Worm (Caenorhabditis elegans) whole organism, midembryonic: ENCODE results near the gene ins-14.

Experiments used
- T22C8.4 ChIP-seq: fragments of 200-800 bp; sonication (Bioruptor generic); IDR thresholded peaks from 2 replicates; pipeline ENCODE4 v1.3.6; 2022; ENCODE audit warnings: missing genetic modification characterization, missing compliant biosample characterization
- cog-1 ChIP-seq: sonication (generic microtip); optimal IDR thresholded peaks from 2 replicates; lab custom pipeline; 2016; ENCODE audit warnings: missing genetic modification characterization, missing compliant biosample characterization
- flt-1 ChIP-seq: fragments of 200-800 bp; sonication (Bioruptor generic); IDR thresholded peaks from 2 replicates; pipeline ENCODE4 v1.3.6; 2022; ENCODE audit warnings: missing genetic modification characterization, missing compliant biosample characterization
- klf-2 ChIP-seq: fragments of 200-800 bp; sonication (Bioruptor generic); conservative IDR thresholded peaks from 2 replicates; pipeline ENCODE4 v1.3.6; 2022; ENCODE audit warnings: missing genetic modification reagents, missing genetic modification characterization, missing compliant biosample characterization
- med-1 ChIP-seq: sonication (generic microtip); optimal IDR thresholded peaks from 2 replicates; lab custom pipeline; 2017; ENCODE audit warnings: missing genetic modification characterization, mild to moderate bottlenecking, missing compliant biosample characterization, antibody characterized with exemption, missing genetic modification reagents; ENCODE audit not compliant: insufficient read depth
- ref-1 ChIP-seq: fragments of 200-800 bp; sonication (Bioruptor generic); conservative IDR thresholded peaks from 2 replicates; pipeline ENCODE4 v1.3.6; 2022; ENCODE audit warnings: missing genetic modification reagents, missing genetic modification characterization, missing compliant biosample characterization
- tab-1 ChIP-seq: fragments of 200-800 bp; sonication (Bioruptor generic); IDR thresholded peaks from 2 replicates; pipeline ENCODE4 v1.3.6; 2022; ENCODE audit warnings: missing genetic modification characterization, missing compliant biosample characterization
- ztf-23 ChIP-seq: fragments of 200-800 bp; sonication (Bioruptor generic); IDR thresholded peaks from 2 replicates; pipeline ENCODE4 v1.3.6; 2022; ENCODE audit warnings: missing genetic modification reagents, missing genetic modification characterization, missing compliant biosample characterization
- ztf-29 ChIP-seq: fragments of 200-800 bp; sonication (Bioruptor generic); IDR thresholded peaks from 2 replicates; pipeline ENCODE4 v1.3.6; 2022; ENCODE audit warnings: missing genetic modification reagents, missing genetic modification characterization, missing compliant biosample characterization

Gene ins-14

DNA sequence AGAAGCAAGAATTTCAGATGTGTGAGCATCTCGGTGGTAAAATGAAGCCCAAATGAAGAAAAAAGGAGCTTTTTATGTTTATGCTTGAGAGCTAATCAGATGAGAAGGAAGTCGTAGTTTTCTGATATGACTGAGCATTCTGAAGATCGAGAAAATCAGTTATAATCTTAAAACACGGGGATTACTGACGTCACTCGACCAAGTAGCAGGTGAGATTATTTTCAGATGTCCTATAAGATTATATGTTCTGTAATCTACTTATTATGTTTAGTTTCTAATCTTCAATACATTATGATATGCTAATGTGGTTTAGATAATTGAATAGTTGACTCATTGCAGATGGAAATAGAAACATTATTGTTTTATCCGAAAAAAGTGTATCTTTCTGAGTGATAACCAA is at the start of gene ins-14:
Gene ins-14, minus strand, starts transcription at position 32 of the 400 bp plus-strand sequence.
- TF ChIP-seq tab-1 (GFP tag; lab: Robert Waterston, UW) (no peak), ztf-23 (GFP tag; lab: Robert Waterston, UW) (no peak), ref-1 (GFP tag; lab: Robert Waterston, UW) (no peak), med-1 (GFP tag; lab: Kevin White, UChicago) (no peak), ztf-29 (GFP tag; lab: Robert Waterston, UW) (no peak), cog-1 (no peak), T22C8.4 (GFP tag; lab: Robert Waterston, UW) (no peak), flt-1 (no peak), klf-2 (GFP tag; lab: Robert Waterston, UW) (no peak)

DNA sequence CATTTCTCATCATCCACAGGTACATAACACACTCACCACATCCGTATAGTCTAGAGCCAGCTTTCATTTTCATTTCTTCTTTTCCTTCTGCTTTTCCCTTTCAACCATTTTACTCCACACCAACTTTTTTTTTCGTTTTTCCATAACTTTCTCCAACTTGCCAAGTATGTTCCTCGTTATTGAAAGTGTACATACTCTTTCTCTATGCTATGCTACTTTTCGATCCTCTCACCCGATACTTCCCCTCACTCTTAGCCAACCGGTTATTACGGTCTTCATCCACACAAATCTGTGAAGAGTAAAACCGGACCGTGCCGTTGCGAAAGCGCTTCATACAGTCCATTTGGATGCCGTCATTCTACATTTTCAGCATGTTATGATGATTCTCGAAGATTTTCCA is 46.3 kb upstream of the ins-14 start, which contains the start of gene T13C2.2:
Gene T13C2.2, plus strand, starts transcription at position 301 of the 400 bp plus-strand sequence.
- TF ChIP-seq med-1 (GFP tag; lab: Kevin White, UChicago) (no peak), ztf-29 (GFP tag; lab: Robert Waterston, UW) (no peak), T22C8.4 (GFP tag; lab: Robert Waterston, UW) (no peak), tab-1 (GFP tag; lab: Robert Waterston, UW) (no peak), flt-1 (no peak), ref-1 (GFP tag; lab: Robert Waterston, UW) (no peak)

DNA sequence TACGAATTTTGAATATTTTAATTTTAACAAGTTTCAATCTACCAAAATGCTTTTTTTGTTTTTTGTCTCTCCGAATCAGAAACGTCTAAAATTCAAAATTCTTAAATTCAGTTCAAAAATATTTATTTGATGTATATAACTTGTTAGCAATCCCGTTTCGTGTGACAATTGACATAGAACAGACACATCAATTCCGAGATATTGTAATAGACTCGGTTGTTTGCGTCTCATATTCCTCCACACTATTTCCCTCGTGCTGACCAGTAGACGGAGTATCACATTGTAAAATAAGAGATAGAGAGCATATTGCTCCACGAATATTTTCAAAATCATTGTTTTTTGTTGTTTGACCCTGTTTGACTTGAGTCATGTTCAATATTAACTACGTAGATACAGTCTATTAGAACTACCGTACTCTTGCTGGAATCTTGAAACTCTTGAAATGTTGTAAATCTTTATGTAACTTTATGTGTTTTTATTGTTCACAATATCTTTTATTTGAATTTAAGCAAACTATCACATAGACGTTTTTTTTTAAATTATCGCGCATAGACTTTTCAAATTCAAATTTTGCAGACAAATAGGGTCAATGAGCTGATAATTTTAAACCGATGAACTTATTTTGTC is 43.2 kb upstream of the ins-14 start, which contains the start of gene T13C2.3:
Gene T13C2.3, plus strand, starts transcription at position 577 of the 627 bp plus-strand sequence.
- TF ChIP-seq med-1 (GFP tag; lab: Kevin White, UChicago) (no peak), ztf-23 (GFP tag; lab: Robert Waterston, UW) (no peak), flt-1 (no peak)

DNA sequence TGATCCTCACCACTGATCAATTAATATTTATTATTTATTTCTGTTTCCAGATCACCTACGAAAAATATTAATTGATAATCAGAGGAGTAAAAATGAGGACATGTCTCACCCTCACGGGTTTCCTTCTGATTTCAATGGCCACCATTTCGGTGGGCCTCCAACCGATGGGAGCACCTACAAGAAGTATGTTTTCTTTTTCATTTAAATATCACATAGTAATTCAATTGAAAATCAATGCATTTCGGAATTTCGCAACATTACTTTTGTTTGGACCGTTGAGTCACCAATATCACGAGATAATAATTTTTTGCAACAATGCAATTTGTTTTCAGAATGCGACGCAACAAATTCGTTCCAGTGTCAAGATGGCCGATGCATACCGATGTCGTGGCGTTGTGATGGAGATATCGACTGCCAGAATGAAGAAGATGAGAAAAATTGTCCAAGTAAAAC is 37.8 kb upstream of the ins-14 start, which contains the start of gene gldi-2:
Gene gldi-2, plus strand, starts transcription at position 51 of the 453 bp plus-strand sequence.
- TF ChIP-seq ztf-23 (GFP tag; lab: Robert Waterston, UW) (no peak), flt-1 (no peak), cog-1 (no peak), tab-1 (GFP tag; lab: Robert Waterston, UW) (no peak), med-1 (GFP tag; lab: Kevin White, UChicago) (no peak), T22C8.4 (GFP tag; lab: Robert Waterston, UW) (no peak), klf-2 (GFP tag; lab: Robert Waterston, UW) (no peak), ref-1 (GFP tag; lab: Robert Waterston, UW) (no peak), ztf-29 (GFP tag; lab: Robert Waterston, UW) (no peak)

DNA sequence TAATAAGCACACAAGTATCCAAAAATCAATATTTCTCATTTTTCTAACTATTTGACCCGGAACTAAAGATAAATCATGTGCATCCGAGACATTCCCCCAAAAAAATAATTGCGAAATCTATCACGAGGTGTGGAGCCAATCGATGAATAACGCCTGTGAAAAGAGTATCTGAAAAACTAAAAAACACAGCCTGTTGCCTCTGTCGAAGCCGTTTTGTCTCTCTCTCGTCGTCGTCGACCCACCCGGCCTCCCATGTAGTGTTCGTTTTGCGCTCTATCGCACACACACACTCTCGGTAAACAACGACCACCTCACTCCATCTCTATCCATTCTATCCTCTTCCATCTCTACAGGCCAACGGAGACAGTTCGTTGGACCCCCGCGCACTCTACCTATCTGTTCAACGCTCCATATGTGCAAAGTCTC is 37.1 kb upstream of the ins-14 start:
- no peak for TF ChIP-seq T22C8.4 (GFP tag; lab: Robert Waterston, UW)
- no peak for TF ChIP-seq ref-1 (GFP tag; lab: Robert Waterston, UW)
- no peak for TF ChIP-seq tab-1 (GFP tag; lab: Robert Waterston, UW)
- no peak for TF ChIP-seq ztf-29 (GFP tag; lab: Robert Waterston, UW)
- TF ChIP-seq flt-1, result no peak
- no peak for TF ChIP-seq cog-1
- TF ChIP-seq klf-2 (GFP tag; lab: Robert Waterston, UW), result no peak
- no peak for TF ChIP-seq ztf-23 (GFP tag; lab: Robert Waterston, UW)
- TF ChIP-seq med-1 (GFP tag; lab: Kevin White, UChicago), result no peak

DNA sequence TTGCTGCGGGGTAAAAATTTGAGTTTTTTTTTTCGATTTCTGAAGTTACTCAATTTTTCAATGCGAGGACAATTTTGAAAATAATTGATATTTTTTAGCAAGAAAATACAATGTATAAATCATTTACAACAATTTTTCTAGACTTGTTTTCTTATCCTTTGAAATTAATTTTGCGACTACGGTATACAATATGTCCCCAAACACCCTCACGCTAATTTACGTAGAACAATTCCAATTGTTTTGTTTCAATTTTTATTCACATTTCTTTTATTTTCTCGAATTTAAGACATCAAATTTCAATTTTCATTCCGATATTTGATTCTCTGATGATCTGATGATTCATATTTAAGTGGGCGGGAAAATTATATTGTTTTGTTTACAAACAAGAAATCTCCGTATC is 36.4 kb upstream of the ins-14 start:
- TF ChIP-seq ztf-23 (GFP tag; lab: Robert Waterston, UW), result no peak

DNA sequence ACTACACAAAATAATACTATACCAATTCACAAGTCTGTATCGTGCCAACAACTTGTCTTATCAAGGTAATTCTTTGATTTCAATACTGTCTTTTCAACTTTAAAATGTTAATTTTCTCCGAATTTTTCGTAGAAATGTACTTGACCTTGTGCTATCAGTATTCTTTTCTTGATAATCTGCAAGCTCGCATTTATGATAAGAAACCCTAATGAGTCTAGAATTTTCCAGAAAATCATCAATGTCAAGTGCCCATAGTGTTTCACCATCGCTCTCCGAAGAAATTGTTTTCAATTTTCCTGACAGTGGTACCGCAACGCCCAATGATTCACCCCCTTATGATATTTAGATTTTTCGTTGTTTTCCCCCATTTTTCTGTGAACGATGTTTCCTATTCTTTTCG is 35.6 kb upstream of the ins-14 start:
- TF ChIP-seq tab-1 (GFP tag; lab: Robert Waterston, UW) (no peak), cog-1 (no peak), med-1 (GFP tag; lab: Kevin White, UChicago) (no peak), ztf-23 (GFP tag; lab: Robert Waterston, UW) (no peak), ref-1 (GFP tag; lab: Robert Waterston, UW) (no peak), ztf-29 (GFP tag; lab: Robert Waterston, UW) (no peak), flt-1 (no peak), T22C8.4 (GFP tag; lab: Robert Waterston, UW) (no peak), klf-2 (GFP tag; lab: Robert Waterston, UW) (no peak)

DNA sequence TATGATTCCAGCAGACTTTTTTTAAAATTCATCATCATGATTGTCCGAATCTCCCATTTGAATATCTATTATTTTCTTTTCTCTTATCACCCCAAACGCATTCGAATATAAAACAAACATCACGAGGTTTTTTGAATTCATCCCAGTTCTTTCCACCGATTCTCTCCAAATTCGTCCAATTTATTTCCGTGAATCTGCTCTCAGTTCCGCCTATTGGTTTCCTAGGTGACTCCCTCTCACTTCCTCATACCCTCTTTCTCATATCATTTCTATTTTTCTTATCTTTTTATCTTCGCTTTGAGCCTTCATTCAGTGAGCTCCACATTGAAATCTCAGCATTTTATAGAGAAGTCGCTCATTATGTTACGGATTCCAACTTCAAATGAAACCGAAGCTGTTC is 33.5 kb upstream of the ins-14 start, which contains the start of gene T13C2.7:
Gene T13C2.7, plus strand, starts transcription at position 301 of the 400 bp plus-strand sequence.
- TF ChIP-seq ref-1 (GFP tag; lab: Robert Waterston, UW) (no peak), med-1 (GFP tag; lab: Kevin White, UChicago) (no peak), ztf-29 (GFP tag; lab: Robert Waterston, UW) (no peak)

DNA sequence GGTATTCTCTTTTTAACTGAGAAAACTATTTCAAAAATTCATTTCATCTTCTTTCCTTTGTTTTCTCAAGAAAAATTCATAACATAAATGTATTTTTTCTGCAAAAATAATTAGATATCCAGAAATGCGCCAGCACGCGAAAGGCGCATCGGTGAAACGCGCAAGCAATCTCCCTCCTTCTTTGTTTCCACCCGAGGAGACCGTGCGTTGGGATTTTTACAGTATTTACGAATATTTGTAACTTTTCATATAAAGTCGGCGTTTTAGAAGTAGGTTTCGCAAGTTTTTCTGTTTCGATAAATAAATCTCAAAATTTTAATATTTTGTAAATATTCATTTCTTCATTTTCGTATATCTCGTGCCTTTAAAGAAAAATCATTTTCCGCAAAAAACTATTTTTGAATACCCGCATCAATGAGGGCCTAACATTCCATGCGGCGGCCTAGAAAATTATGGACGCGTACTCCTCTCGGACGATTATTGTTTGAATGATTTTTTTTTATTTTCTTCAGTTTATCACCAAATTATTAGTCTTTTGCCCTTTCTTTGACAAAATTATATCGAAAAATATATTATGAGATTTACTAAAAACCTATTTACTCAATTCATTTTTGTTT is 30.9 kb upstream of the ins-14 start, which contains the start of gene ssup-72:
Gene ssup-72, plus strand, starts transcription at position 181 of the 617 bp plus-strand sequence.
- TF ChIP-seq med-1 (GFP tag; lab: Kevin White, UChicago) (peak; percentile 6), ref-1 (GFP tag; lab: Robert Waterston, UW) (no peak), klf-2 (GFP tag; lab: Robert Waterston, UW) (no peak), ztf-23 (GFP tag; lab: Robert Waterston, UW) (peak; percentile 67), flt-1 (no peak), tab-1 (GFP tag; lab: Robert Waterston, UW) (no peak), cog-1 (no peak), ztf-29 (GFP tag; lab: Robert Waterston, UW) (no peak), T22C8.4 (GFP tag; lab: Robert Waterston, UW) (no peak)
